Fruit fly (Drosophila melanogaster) whole organism, embryonic: ENCODE data around the gene gogo.

Experiments used
- Atf6 ChIP-seq: fragments of 200-800 bp; sonication (Bioruptor generic); IDR thresholded peaks from 2 replicates; pipeline ENCODE4 v1.3.6; 2022; ENCODE audit warnings: missing biosample characterization, missing genetic modification characterization
- Bteb2 ChIP-seq: fragments of 200-800 bp; sonication (Bioruptor generic); optimal IDR thresholded peaks from 2 replicates; lab custom pipeline; 2016; ENCODE audit warnings: missing biosample characterization, missing genetic modification characterization
- CG10147 ChIP-seq: fragments of 200-800 bp; sonication (Bioruptor generic); optimal IDR thresholded peaks from 2 replicates; lab custom pipeline; 2019; ENCODE audit warnings: missing biosample characterization, mild to moderate bottlenecking, missing genetic modification characterization, moderate library complexity
- CG10431 ChIP-seq: fragments of 200-800 bp; sonication (Bioruptor generic); optimal IDR thresholded peaks from 3 replicates; lab custom pipeline; 2018; ENCODE audit warnings: missing biosample characterization, mild to moderate bottlenecking, missing genetic modification characterization
- CG10654 ChIP-seq: fragments of 200-800 bp; sonication (Bioruptor generic); optimal IDR thresholded peaks from 2 replicates; lab custom pipeline; 2016; ENCODE audit warnings: missing biosample characterization, missing genetic modification characterization
- CG11247 ChIP-seq: fragments of 200-800 bp; sonication (Bioruptor generic); IDR thresholded peaks from 2 replicates; pipeline ENCODE4 v1.3.6; 2022; ENCODE audit warnings: missing biosample characterization, missing genetic modification characterization
- CG11504 ChIP-seq: fragments of 200-800 bp; sonication (Bioruptor generic); optimal IDR thresholded peaks from 3 replicates; lab custom pipeline; 2019; ENCODE audit warnings: missing biosample characterization, mild to moderate bottlenecking, missing genetic modification characterization, moderate library complexity
- CG12219 ChIP-seq: fragments of 200-800 bp; sonication (Bioruptor generic); optimal IDR thresholded peaks from 3 replicates; lab custom pipeline; 2018; ENCODE audit warnings: missing biosample characterization, mild to moderate bottlenecking, missing genetic modification characterization
- CG14667 ChIP-seq: fragments of 200-800 bp; sonication (Bioruptor generic); IDR thresholded peaks from 2 replicates; pipeline ENCODE4 v1.3.6; 2022; ENCODE audit warnings: missing biosample characterization, missing genetic modification characterization
- CG15073 ChIP-seq: fragments of 200-800 bp; sonication (Bioruptor generic); optimal IDR thresholded peaks from 2 replicates; lab custom pipeline; 2016; ENCODE audit warnings: missing biosample characterization, missing genetic modification characterization
- CG17361 ChIP-seq: fragments of 200-800 bp; sonication (Bioruptor generic); IDR thresholded peaks from 3 replicates; pipeline ENCODE4 v1.3.6; 2022; ENCODE audit warnings: missing biosample characterization, missing genetic modification characterization
- CG17568 ChIP-seq: fragments of 200-800 bp; sonication (Bioruptor generic); optimal IDR thresholded peaks from 2 replicates; lab custom pipeline; 2018; ENCODE audit warnings: missing biosample characterization, mild to moderate bottlenecking, missing genetic modification characterization, moderate library complexity
- CG18262 ChIP-seq: fragments of 200-800 bp; optimal IDR thresholded peaks from 3 replicates; lab custom pipeline; 2019; ENCODE audit warnings: missing biosample characterization, mild to moderate bottlenecking, missing genetic modification characterization, moderate library complexity
- CG2875 ChIP-seq: fragments of 200-800 bp; sonication (Bioruptor generic); optimal IDR thresholded peaks from 2 replicates; lab custom pipeline; 2017; ENCODE audit warnings: missing biosample characterization, mild to moderate bottlenecking, missing genetic modification characterization, missing genetic modification reagents
- CG31441 ChIP-seq: fragments of 200-800 bp; sonication (Bioruptor generic); IDR thresholded peaks from 2 replicates; pipeline ENCODE4 v1.3.6; 2022; ENCODE audit warnings: missing biosample characterization, missing genetic modification characterization
- CG4424 ChIP-seq: fragments of 200-800 bp; sonication (Bioruptor generic); optimal IDR thresholded peaks from 3 replicates; lab custom pipeline; 2016; ENCODE audit warnings: missing biosample characterization, missing genetic modification characterization
- CG4707 ChIP-seq: fragments of 200-800 bp; sonication (Bioruptor generic); optimal IDR thresholded peaks from 2 replicates; lab custom pipeline; 2018; ENCODE audit warnings: missing biosample characterization, mild to moderate bottlenecking, missing genetic modification characterization, moderate library complexity
- CG6175 ChIP-seq: fragments of 200-800 bp; sonication (Bioruptor generic); IDR thresholded peaks from 3 replicates; pipeline ENCODE4 v1.3.6; 2022; ENCODE audit warnings: missing biosample characterization, missing genetic modification characterization
- CG7357 ChIP-seq: fragments of 200-800 bp; sonication (Bioruptor generic); IDR thresholded peaks from 3 replicates; pipeline ENCODE4 v1.3.6; 2022; ENCODE audit warnings: missing biosample characterization, missing genetic modification characterization
- CG8359 ChIP-seq: fragments of 200-800 bp; sonication (Bioruptor generic); optimal IDR thresholded peaks from 2 replicates; lab custom pipeline; 2017; ENCODE audit warnings: missing biosample characterization, mild to moderate bottlenecking, missing genetic modification characterization, borderline replicate concordance
- CG8765 ChIP-seq: fragments of 200-800 bp; sonication (Bioruptor generic); IDR thresholded peaks from 2 replicates; pipeline ENCODE4 v1.3.6; 2022; ENCODE audit warnings: missing biosample characterization, missing genetic modification characterization
- Dll ChIP-seq: fragments of 200-800 bp; sonication (Bioruptor generic); IDR thresholded peaks from 4 replicates; pipeline ENCODE4 v1.3.6; 2022; ENCODE audit warnings: missing biosample characterization, missing genetic modification characterization; ENCODE audit not compliant: partially characterized antibody
- Fer2 ChIP-seq: fragments of 200-800 bp; sonication (Bioruptor generic); optimal IDR thresholded peaks from 2 replicates; lab custom pipeline; 2018; ENCODE audit warnings: missing biosample characterization, mild to moderate bottlenecking, missing genetic modification characterization, moderate library complexity
- Meics ChIP-seq: fragments of 200-800 bp; sonication (Bioruptor generic); optimal IDR thresholded peaks from 2 replicates; lab custom pipeline; 2017; ENCODE audit warnings: missing biosample characterization, mild to moderate bottlenecking, missing genetic modification characterization
- Oaz ChIP-seq: fragments of 200-800 bp; sonication (Bioruptor generic); IDR thresholded peaks from 2 replicates; pipeline ENCODE4 v1.3.6; 2022; ENCODE audit warnings: missing biosample characterization, missing genetic modification characterization
- Spps ChIP-seq: fragments of 200-800 bp; sonication (Bioruptor generic); optimal IDR thresholded peaks from 2 replicates; lab custom pipeline; 2018; ENCODE audit warnings: missing biosample characterization, mild to moderate bottlenecking, missing genetic modification characterization
- Tbp ChIP-seq: fragments of >200 bp; optimal IDR thresholded peaks from 2 replicates; lab custom pipeline; 2018; ENCODE audit warnings: missing biosample characterization, missing genetic modification characterization
- ac ChIP-seq: fragments of 200-800 bp; sonication (Bioruptor generic); optimal IDR thresholded peaks from 3 replicates; lab custom pipeline; 2017; ENCODE audit warnings: missing biosample characterization, mild to moderate bottlenecking, missing genetic modification characterization
- ase ChIP-seq: fragments of 200-800 bp; sonication (Bioruptor generic); IDR thresholded peaks from 3 replicates; pipeline ENCODE4 v1.3.6; 2022; ENCODE audit warnings: missing biosample characterization, missing genetic modification characterization
- dimm ChIP-seq: fragments of 200-800 bp; sonication (Bioruptor generic); IDR thresholded peaks from 2 replicates; pipeline ENCODE4 v1.3.6; 2022; ENCODE audit warnings: missing biosample characterization, missing genetic modification characterization
- ewg ChIP-seq: fragments of 200-800 bp; sonication (Bioruptor generic); optimal IDR thresholded peaks from 3 replicates; lab custom pipeline; 2017; ENCODE audit warnings: mild to moderate bottlenecking, missing biosample characterization, missing genetic modification reagents, missing genetic modification characterization
- gro ChIP-seq: fragments of 200-800 bp; sonication (Bioruptor generic); optimal IDR thresholded peaks from 2 replicates; lab custom pipeline; 2016; ENCODE audit warnings: missing biosample characterization, missing genetic modification characterization
- gsb ChIP-seq: fragments of 200-800 bp; sonication (Bioruptor generic); IDR thresholded peaks from 2 replicates; pipeline ENCODE4 v1.3.6; 2022; ENCODE audit warnings: missing biosample characterization, missing genetic modification characterization
- gt ChIP-seq: fragments of 200-800 bp; sonication (Bioruptor generic); IDR thresholded peaks from 2 replicates; pipeline ENCODE4 v1.3.6; 2022; ENCODE audit warnings: missing biosample characterization, missing genetic modification characterization
- ind ChIP-seq: fragments of 200-800 bp; sonication (Bioruptor generic); optimal IDR thresholded peaks from 3 replicates; lab custom pipeline; 2016; ENCODE audit warnings: missing biosample characterization, missing genetic modification characterization
- kay ChIP-seq: fragments of 200-800 bp; sonication (Bioruptor generic); optimal IDR thresholded peaks from 2 replicates; lab custom pipeline; 2016; ENCODE audit warnings: missing biosample characterization, missing genetic modification characterization
- maf-S ChIP-seq: fragments of 200-800 bp; sonication (Bioruptor generic); optimal IDR thresholded peaks from 2 replicates; lab custom pipeline; 2016; ENCODE audit warnings: missing biosample characterization, missing genetic modification characterization
- nerfin-1 ChIP-seq: fragments of 200-800 bp; sonication (Bioruptor generic); optimal IDR thresholded peaks from 3 replicates; lab custom pipeline; 2019; ENCODE audit warnings: missing biosample characterization, mild to moderate bottlenecking, missing genetic modification characterization, moderate library complexity
- nom ChIP-seq: fragments of 200-800 bp; sonication (Bioruptor generic); optimal IDR thresholded peaks from 2 replicates; lab custom pipeline; 2017; ENCODE audit warnings: missing biosample characterization, missing genetic modification characterization, mild to moderate bottlenecking, moderate library complexity, missing genetic modification reagents
- pb ChIP-seq: fragments of 200-800 bp; sonication (Bioruptor generic); optimal IDR thresholded peaks from 3 replicates; lab custom pipeline; 2016; ENCODE audit warnings: missing biosample characterization, missing genetic modification characterization
- psq ChIP-seq: fragments of 200-800 bp; sonication (Bioruptor generic); optimal IDR thresholded peaks from 2 replicates; lab custom pipeline; 2017; ENCODE audit warnings: missing biosample characterization, missing genetic modification characterization
- slou ChIP-seq: fragments of 200-800 bp; sonication (Bioruptor generic); optimal IDR thresholded peaks from 3 replicates; lab custom pipeline; 2016; ENCODE audit warnings: missing biosample characterization, missing genetic modification characterization
- ssp ChIP-seq: fragments of 200-800 bp; sonication (Bioruptor generic); IDR thresholded peaks from 2 replicates; pipeline ENCODE4 v1.3.6; 2022; ENCODE audit warnings: missing biosample characterization, missing genetic modification characterization
- stc ChIP-seq: fragments of 200-800 bp; sonication (Bioruptor generic); IDR thresholded peaks from 2 replicates; pipeline ENCODE4 v1.3.6; 2022; ENCODE audit warnings: missing biosample characterization, missing genetic modification characterization
- tll ChIP-seq, 2 experiments: fragments of 200-800 bp in 1 of 2; fragments of >200 bp in 1 of 2; sonication (Bioruptor generic) in 1 of 2; optimal IDR thresholded peaks; 2 replicates each; lab custom pipeline; 2017 to 2019; ENCODE audit warnings: missing biosample characterization in 2 of 2, missing genetic modification characterization in 2 of 2, mild to moderate bottlenecking in 1 of 2, moderate library complexity in 1 of 2
- trh ChIP-seq: fragments of 200-800 bp; sonication (Bioruptor generic); optimal IDR thresholded peaks from 2 replicates; lab custom pipeline; 2016; ENCODE audit warnings: missing biosample characterization, missing genetic modification characterization
- zen ChIP-seq: fragments of 200-800 bp; sonication (Bioruptor generic); optimal IDR thresholded peaks from 3 replicates; lab custom pipeline; 2018; ENCODE audit warnings: missing biosample characterization, mild to moderate bottlenecking, missing genetic modification characterization, moderate library complexity
- zfh1 ChIP-seq: fragments of 200-800 bp; sonication (Bioruptor generic); IDR thresholded peaks from 3 replicates; pipeline ENCODE4 v1.3.6; 2022; ENCODE audit warnings: missing biosample characterization, missing genetic modification characterization

The gogo gene

DNA sequence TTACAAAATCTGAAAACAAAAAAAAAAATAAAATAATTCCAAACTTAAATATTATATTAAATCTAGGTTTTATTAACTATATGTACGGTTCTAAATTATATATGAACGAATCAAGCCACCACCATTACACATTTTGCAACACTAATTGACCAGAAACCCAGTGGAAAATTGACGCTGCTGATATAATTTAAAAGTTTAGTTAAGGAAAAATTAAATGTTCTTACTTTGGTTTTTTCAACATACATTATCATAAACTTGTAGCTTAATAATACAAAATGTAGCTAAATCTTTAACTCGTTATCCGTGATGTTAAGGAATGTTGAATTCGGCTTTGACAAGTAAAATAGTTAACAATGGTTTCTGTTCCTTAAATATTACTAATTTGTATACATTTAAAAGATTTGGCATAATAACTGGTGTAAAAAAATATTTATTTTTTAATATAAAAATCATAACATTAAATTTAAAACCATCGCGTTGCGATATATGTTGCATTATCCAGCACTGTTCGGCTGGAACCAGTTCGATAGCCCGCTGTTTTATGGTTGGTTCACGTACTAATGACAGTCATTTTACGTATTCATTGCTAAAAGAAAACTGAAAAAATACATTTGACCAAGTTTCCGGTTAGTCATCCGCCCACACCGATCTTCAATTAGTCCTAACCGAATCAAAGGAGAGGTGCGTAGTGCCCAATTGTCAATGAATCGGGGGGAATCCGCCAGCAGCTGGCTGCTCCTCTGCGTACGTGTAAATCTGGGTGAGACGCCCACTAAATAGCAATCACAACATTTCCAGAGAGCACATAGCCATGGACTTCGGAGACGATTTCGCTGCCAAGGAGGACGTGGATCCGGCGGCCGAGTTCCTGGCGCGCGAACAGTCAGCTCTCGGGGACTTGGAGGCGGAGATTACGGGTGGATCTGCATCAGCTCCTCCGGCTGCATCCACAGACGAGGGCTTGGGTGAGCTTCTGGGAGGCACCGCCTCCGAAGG lies 52.6 kb downstream of the gogo start (continued):
- TF ChIP-seq dimm (no peak), CG11504 (tag; lab: Kevin White, UChicago) (peak; percentile 67), kay (GFP tag; lab: Kevin White, UChicago) (no peak), ase (GFP tag; lab: Robert Waterston, UW) (peak; percentile 62; the same call in 2 of the 3 replicates), CG10431 (GFP tag; lab: Kevin White, UChicago) (no peak), Meics (GFP tag; lab: Kevin White, UChicago) (peak; percentile 53), slou (GFP tag; lab: Kevin White, UChicago) (peak; percentile 2), Fer2 (tag; lab: Kevin White, UChicago) (peak; percentile 11), CG10654 (GFP tag; lab: Kevin White, UChicago) (peak; percentile 8), ind (GFP tag; lab: Kevin White, UChicago) (peak; percentile 56), CG8765 (GFP tag; lab: Robert Waterston, UW) (peak; percentile 47; the same call in 1 of the 2 replicates), Atf6 (GFP tag; lab: Robert Waterston, UW) (peak; percentile 49; the same call in 1 of the 2 replicates), CG31441 (GFP tag; lab: Robert Waterston, UW) (no peak; the same call in none of the 2 replicates), gro (GFP tag; lab: Kevin White, UChicago) (no peak), nerfin-1 (peak; percentile 65), CG10147 (GFP tag; lab: Kevin White, UChicago) (peak; percentile 60), ssp (peak; percentile 56), Tbp (no peak), ewg (GFP tag; lab: Kevin White, UChicago) (peak; percentile 25), CG8359 (GFP tag; lab: Kevin White, UChicago) (no peak), psq (peak; percentile 13), CG6175 (GFP tag; lab: Robert Waterston, UW) (no peak), trh (peak; percentile 3), zfh1 (peak; percentile 74; the same call in 2 of the 3 replicates), gt (GFP tag; lab: Robert Waterston, UW) (no peak), Spps (tag; lab: Kevin White, UChicago) (no peak), nom (no peak), CG7357 (GFP tag; lab: Robert Waterston, UW) (no peak; the same call in 2 of the 3 replicates), CG15073 (GFP tag; lab: Kevin White, UChicago) (no peak), CG18262 (peak; percentile 92), stc (peak; percentile 59), maf-S (GFP tag; lab: Kevin White, UChicago) (no peak), Bteb2 (GFP tag; lab: Kevin White, UChicago) (no peak), CG2875 (GFP tag; lab: Kevin White, UChicago) (peak; percentile 0), CG4424 (GFP tag; lab: Kevin White, UChicago) (peak; percentile 62), ac (GFP tag; lab: Kevin White, UChicago) (no peak), CG14667 (peak; percentile 62), CG17361 (GFP tag; lab: Robert Waterston, UW) (peak; percentile 80), zen (tag; lab: Kevin White, UChicago) (peak; percentile 74), CG11247 (peak; percentile 60), Dll (GFP tag; lab: Robert Waterston, UW) (peak; percentile 79), CG4707 (GFP tag; lab: Kevin White, UChicago) (no peak), gsb (GFP tag; lab: Robert Waterston, UW) (0 out of 2 replicates have a peak, but pooled peaks have one; percentile 5), tll (GFP tag; optimal IDR thresholded peaks at IDR 0.05; lab: Kevin White, UChicago) (no peak), pb (GFP tag; lab: Kevin White, UChicago) (no peak), Oaz (GFP tag; lab: Robert Waterston, UW) (peak; percentile 30; the same call in 1 of the 2 replicates), CG12219 (peak; percentile 2), CG17568 (GFP tag; lab: Kevin White, UChicago) (no peak)
